Worm (Caenorhabditis elegans): Measurements from ENCODE around the gene leo-1.
A peak's percentile ranks its signal among the peaks of the same experiment; 100 is the strongest.

leo-1 gene

DNA sequence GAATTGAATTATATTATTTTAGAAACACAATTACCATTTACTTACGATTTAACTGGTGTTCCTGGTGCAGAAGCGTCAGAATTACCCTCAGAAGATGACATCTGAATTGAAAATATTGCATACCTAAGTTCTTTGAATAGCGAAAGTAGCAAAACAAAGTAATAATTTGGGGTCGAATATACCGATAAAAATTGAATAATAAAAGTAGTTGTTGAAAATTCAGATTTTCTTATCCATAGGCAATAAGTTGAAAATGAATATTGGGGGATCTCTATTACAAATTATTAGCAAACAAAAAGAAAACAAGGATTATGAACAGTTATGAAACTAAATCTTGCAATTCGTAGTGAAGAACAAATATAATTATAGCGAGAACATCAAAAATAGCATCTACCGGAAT, at the start of gene leo-1:
leo-1 (minus strand) TSS at position 101 of the 400 bp plus-strand sequence.
- TF ChIP-seq unc-62 (GFP tag; optimal IDR thresholded peaks at IDR 0.05) = no peak
- TF ChIP-seq alr-1 (tag; optimal IDR thresholded peaks at IDR 0.05) = no peak
- no peak for TF ChIP-seq lin-13 (GFP tag; optimal IDR thresholded peaks at IDR 0.05)
- TF ChIP-seq nhr-21 (tag; optimal IDR thresholded peaks at IDR 0.05) = no peak
- no peak for TF ChIP-seq snpc-4 (tag; optimal IDR thresholded peaks at IDR 0.05)
- no peak for TF ChIP-seq nhr-10 (tag; optimal IDR thresholded peaks at IDR 0.05)
- TF ChIP-seq lin-39 (tag; optimal IDR thresholded peaks at IDR 0.05) = no peak
- TF ChIP-seq C34F6.9 (tag; optimal IDR thresholded peaks at IDR 0.05) = no peak
- TF ChIP-seq nhr-23 (tag; optimal IDR thresholded peaks at IDR 0.05) = no peak
- no peak for TF ChIP-seq gmeb-1 (tag; optimal IDR thresholded peaks at IDR 0.05)
- TF ChIP-seq nhr-25 (tag; optimal IDR thresholded peaks at IDR 0.05) = no peak
- no peak for TF ChIP-seq ztf-1 (GFP tag; conservative IDR thresholded peaks at IDR 0.05)
- no peak for TF ChIP-seq dmd-4 (tag; optimal IDR thresholded peaks at IDR 0.05)
- TF ChIP-seq blmp-1 (tag; optimal IDR thresholded peaks at IDR 0.05; ENCODE audit: insufficient read depth) = no peak
- TF ChIP-seq ztf-4 (tag; optimal IDR thresholded peaks at IDR 0.05) = no peak
- no peak for TF ChIP-seq Y55F3AM.14 (GFP tag; optimal IDR thresholded peaks at IDR 0.05)
- TF ChIP-seq F13H6.1 (tag; optimal IDR thresholded peaks at IDR 0.05) = no peak
- TF ChIP-seq sma-3 (GFP tag; optimal IDR thresholded peaks at IDR 0.05) = no peak

DNA sequence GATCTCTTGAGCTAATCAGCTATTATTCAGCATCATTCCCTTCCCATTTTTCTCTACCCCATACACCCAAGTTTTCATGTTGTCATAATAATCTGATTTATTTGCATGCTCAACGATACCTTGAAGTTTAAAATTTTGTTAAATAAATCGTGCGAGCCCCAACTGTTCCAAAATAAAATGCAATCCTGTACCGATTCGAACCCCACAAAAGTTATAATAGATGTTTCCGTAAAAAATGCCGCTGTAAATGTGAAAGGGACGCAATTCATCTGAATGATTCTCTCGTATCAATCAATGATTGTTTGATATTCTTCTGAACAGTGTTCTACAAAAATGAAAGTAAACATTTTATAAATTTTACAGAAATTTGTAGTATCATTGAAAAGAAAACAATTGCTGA, 48.3 kb upstream of the leo-1 start:
- TF ChIP-seq sma-3 (GFP tag; optimal IDR thresholded peaks at IDR 0.05) = no peak
- no peak for TF ChIP-seq dmd-4 (tag; optimal IDR thresholded peaks at IDR 0.05)
- no peak for TF ChIP-seq zag-1 (tag; optimal IDR thresholded peaks at IDR 0.05)
- TF ChIP-seq nhr-10 (tag; optimal IDR thresholded peaks at IDR 0.05) = no peak
- no peak for TF ChIP-seq alr-1 (tag; optimal IDR thresholded peaks at IDR 0.05)
- TF ChIP-seq R02D3.7 (tag; optimal IDR thresholded peaks at IDR 0.05) = no peak
- TF ChIP-seq gmeb-1 (tag; optimal IDR thresholded peaks at IDR 0.05) = no peak
- no peak for TF ChIP-seq ceh-16 (tag; optimal IDR thresholded peaks at IDR 0.05)
- no peak for TF ChIP-seq mbf-1 (tag; optimal IDR thresholded peaks at IDR 0.05)
- TF ChIP-seq sma-9 (GFP tag; optimal IDR thresholded peaks at IDR 0.05) = no peak
- no peak for TF ChIP-seq sma-9 (tag; optimal IDR thresholded peaks at IDR 0.05)
- TF ChIP-seq F13H6.1 (tag; optimal IDR thresholded peaks at IDR 0.05) = no peak
- no peak for TF ChIP-seq snpc-4 (tag; optimal IDR thresholded peaks at IDR 0.05)
- no peak for TF ChIP-seq nhr-11 (tag; optimal IDR thresholded peaks at IDR 0.05)

DNA sequence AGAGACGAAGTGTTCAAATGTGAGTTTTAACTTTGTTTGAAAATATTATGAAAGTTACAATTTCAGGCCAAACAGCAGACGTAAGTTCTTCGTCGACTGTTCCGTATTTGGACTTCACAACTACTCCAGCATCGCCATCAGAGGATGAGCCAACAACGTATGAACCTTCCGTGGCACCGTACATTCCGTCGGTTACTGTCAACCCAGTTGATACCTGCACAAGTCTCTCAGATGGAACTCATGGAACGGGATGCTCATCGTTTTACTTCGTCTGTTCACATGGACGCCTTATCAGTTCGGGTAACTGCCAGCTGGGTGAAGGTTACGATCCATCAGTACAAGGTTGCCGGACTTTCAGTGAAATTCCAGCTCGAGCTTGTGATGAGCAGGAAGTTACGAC, 46.5 kb upstream of the leo-1 start:
- TF ChIP-seq nhr-23 (tag; optimal IDR thresholded peaks at IDR 0.05) = no peak
- no peak for TF ChIP-seq sma-3 (GFP tag; optimal IDR thresholded peaks at IDR 0.05)
- TF ChIP-seq lin-39 (tag; optimal IDR thresholded peaks at IDR 0.05) = no peak
- TF ChIP-seq ceh-16 (tag; optimal IDR thresholded peaks at IDR 0.05) = no peak
- no peak for TF ChIP-seq ceh-82 (tag; optimal IDR thresholded peaks at IDR 0.05)
- no peak for TF ChIP-seq unc-39 (tag; optimal IDR thresholded peaks at IDR 0.05)
- no peak for TF ChIP-seq nhr-6 (tag; optimal IDR thresholded peaks at IDR 0.05)
- no peak for TF ChIP-seq nhr-77 (tag; optimal IDR thresholded peaks at IDR 0.05)
- no peak for TF ChIP-seq blmp-1 (tag; optimal IDR thresholded peaks at IDR 0.05; ENCODE audit: insufficient read depth)
- TF ChIP-seq sem-4 (tag; optimal IDR thresholded peaks at IDR 0.05) = no peak
- TF ChIP-seq alr-1 (tag; optimal IDR thresholded peaks at IDR 0.05) = no peak
- no peak for TF ChIP-seq ztf-11 (tag; optimal IDR thresholded peaks at IDR 0.05)

DNA sequence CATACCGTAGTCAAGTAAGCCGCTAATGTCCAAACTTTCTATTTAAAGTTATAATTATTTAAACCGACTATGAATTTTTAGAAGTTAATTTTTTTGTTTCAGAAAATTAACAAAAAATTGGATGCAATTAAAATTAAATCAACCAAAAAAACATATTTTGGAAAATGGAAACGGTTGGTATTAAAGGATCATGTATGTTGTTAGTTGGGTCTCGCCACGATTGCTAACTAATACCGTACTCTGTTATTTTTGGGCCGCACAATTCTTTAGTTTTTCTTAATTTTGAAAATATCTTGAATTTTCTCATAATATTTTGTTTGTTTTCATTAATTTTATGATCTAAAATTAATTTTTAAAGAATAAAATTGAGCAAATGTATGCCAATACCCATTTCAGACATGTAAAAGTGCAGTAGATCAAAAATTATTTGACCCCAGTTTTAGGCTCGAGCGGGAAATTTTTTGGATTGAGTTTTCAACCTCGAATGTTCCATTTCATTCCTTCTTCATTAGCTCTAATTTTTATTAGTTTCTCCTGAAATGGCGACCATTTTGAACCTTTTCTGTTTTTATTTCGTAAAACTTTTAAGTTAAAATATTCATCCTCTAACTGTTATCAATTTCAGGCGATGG, 43.3 kb upstream of the leo-1 start, which contains the start of gene cbd-1:
cbd-1 (plus strand) TSS at position 626 of the 632 bp plus-strand sequence.
- TF ChIP-seq lin-39 (tag; optimal IDR thresholded peaks at IDR 0.05) = no peak
- TF ChIP-seq F13H6.1 (tag; optimal IDR thresholded peaks at IDR 0.05) = no peak
- no peak for TF ChIP-seq nhr-77 (tag; optimal IDR thresholded peaks at IDR 0.05)
- TF ChIP-seq ama-1 (optimal IDR thresholded peaks at IDR 0.05) = no peak
- TF ChIP-seq ZK546.5 (tag; optimal IDR thresholded peaks at IDR 0.05) = no peak
- no peak for TF ChIP-seq sma-3 (GFP tag; optimal IDR thresholded peaks at IDR 0.05)

DNA sequence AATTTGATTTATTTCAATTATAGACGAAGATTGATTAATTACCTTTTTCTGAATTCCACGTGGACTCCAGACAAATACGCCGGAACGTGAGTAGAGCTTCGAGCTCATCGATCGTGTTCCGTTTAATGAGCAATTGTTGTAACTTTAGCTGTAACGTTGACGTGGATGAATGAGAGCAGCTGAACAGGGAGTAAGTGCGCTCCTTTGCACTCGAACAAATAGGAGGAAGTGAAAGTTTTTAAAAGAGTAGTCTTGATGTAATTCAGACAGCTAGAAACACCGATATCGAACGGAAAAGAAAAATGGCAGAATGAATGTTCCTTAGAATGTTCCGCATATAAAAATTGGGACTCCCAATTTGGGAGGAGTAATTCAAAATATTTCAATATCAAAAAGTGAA, 42.5 kb upstream of the leo-1 start, which contains the start of gene sec-31:
sec-31 (minus strand) TSS at position 148 of the 400 bp plus-strand sequence.
- TF ChIP-seq nhr-129 (tag; optimal IDR thresholded peaks at IDR 0.05) (peak; percentile 6), crh-2 (tag; optimal IDR thresholded peaks at IDR 0.05) (peak; percentile 60), blmp-1 (tag; optimal IDR thresholded peaks at IDR 0.05; ENCODE audit: insufficient read depth) (peak; percentile 75), unc-62 (GFP tag; optimal IDR thresholded peaks at IDR 0.05) (no peak)
